Fruit fly (Drosophila melanogaster): Measurements from ENCODE around the gene mrt.

DNA sequence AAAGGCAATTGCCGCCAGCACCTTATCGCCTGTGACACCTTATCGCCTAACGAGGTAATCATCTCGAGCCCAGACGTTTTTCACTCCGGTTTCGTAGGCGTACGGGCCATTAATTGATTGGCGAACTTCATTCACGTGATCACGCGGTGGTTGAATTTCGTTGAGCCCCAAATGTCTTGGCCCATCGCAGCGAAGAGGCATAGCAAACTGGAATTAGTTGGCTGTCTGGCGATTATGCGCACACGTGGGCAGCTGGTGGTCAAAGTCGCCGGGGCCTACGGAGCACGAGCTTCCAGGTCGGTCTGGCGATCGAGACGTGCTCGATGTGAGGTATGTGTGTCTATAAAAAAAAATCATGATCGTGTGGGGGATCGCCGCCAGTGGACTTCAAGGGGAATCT is 10.6 kb upstream of the mrt start:
- no peak for TF ChIP-seq Hr96 (GFP tag; optimal IDR thresholded peaks at IDR 0.05)
- no peak for TF ChIP-seq ovo (GFP tag; optimal IDR thresholded peaks at IDR 0.05)
- no peak for TF ChIP-seq bab1 (GFP tag; optimal IDR thresholded peaks at IDR 0.05)
- TF ChIP-seq CG1620 (GFP tag; optimal IDR thresholded peaks at IDR 0.05): no peak
- TF ChIP-seq CG5204 (GFP tag; optimal IDR thresholded peaks at IDR 0.05): no peak

Data from whole organism, adult.